Worm (Caenorhabditis elegans): Measurements from ENCODE around the gene H28G03.2.

DNA sequence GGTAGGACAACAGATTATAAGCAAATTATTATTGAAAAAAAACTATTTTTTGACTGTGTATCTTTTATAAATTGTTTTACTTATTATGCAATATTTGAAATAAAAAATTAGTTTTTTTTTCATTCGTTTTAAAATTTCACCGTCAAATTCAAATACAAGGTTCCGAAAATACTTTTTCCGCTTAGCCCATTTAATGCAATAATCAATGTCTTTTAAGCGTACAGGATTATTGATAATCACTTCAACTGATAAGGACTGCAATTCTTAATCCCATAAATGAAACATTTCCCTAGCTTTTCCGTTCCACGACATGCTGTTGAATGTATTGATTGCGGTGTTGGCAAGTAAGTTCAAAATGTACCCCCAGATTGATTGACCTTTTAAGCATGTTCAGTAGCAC, 51.4 kb downstream of the H28G03.2 start, which contains the start of gene nspg-12:
- TF ChIP-seq sox-4 (tag; optimal IDR thresholded peaks at IDR 0.05) (no peak), tbx-2 (tag; optimal IDR thresholded peaks at IDR 0.05) (no peak), pha-2 (tag; optimal IDR thresholded peaks at IDR 0.05) (no peak)

All from whole organism, late embryonic.